Worm (Caenorhabditis elegans) whole organism, midembryonic: ENCODE measurements around the gene F36H9.4.

Experiments used
- T22C8.4 ChIP-seq: fragments of 200-800 bp; sonication (Bioruptor generic); IDR thresholded peaks from 2 replicates; pipeline ENCODE4 v1.3.6; 2022; ENCODE audit warnings: missing genetic modification characterization, missing compliant biosample characterization
- cog-1 ChIP-seq: sonication (generic microtip); optimal IDR thresholded peaks from 2 replicates; lab custom pipeline; 2016; ENCODE audit warnings: missing genetic modification characterization, missing compliant biosample characterization
- flt-1 ChIP-seq: fragments of 200-800 bp; sonication (Bioruptor generic); IDR thresholded peaks from 2 replicates; pipeline ENCODE4 v1.3.6; 2022; ENCODE audit warnings: missing genetic modification characterization, missing compliant biosample characterization
- klf-2 ChIP-seq: fragments of 200-800 bp; sonication (Bioruptor generic); conservative IDR thresholded peaks from 2 replicates; pipeline ENCODE4 v1.3.6; 2022; ENCODE audit warnings: missing genetic modification reagents, missing genetic modification characterization, missing compliant biosample characterization
- med-1 ChIP-seq: sonication (generic microtip); optimal IDR thresholded peaks from 2 replicates; lab custom pipeline; 2017; ENCODE audit warnings: missing genetic modification characterization, mild to moderate bottlenecking, missing compliant biosample characterization, antibody characterized with exemption, missing genetic modification reagents; ENCODE audit not compliant: insufficient read depth
- tab-1 ChIP-seq: fragments of 200-800 bp; sonication (Bioruptor generic); IDR thresholded peaks from 2 replicates; pipeline ENCODE4 v1.3.6; 2022; ENCODE audit warnings: missing genetic modification characterization, missing compliant biosample characterization
- ztf-23 ChIP-seq: fragments of 200-800 bp; sonication (Bioruptor generic); IDR thresholded peaks from 2 replicates; pipeline ENCODE4 v1.3.6; 2022; ENCODE audit warnings: missing genetic modification reagents, missing genetic modification characterization, missing compliant biosample characterization
- ztf-29 ChIP-seq: fragments of 200-800 bp; sonication (Bioruptor generic); IDR thresholded peaks from 2 replicates; pipeline ENCODE4 v1.3.6; 2022; ENCODE audit warnings: missing genetic modification reagents, missing genetic modification characterization, missing compliant biosample characterization

- TF ChIP-seq klf-2 (GFP tag; lab: Robert Waterston, UW) (no peak), tab-1 (GFP tag; lab: Robert Waterston, UW) (no peak), ztf-29 (GFP tag; lab: Robert Waterston, UW) (no peak), ztf-23 (GFP tag; lab: Robert Waterston, UW) (no peak), flt-1 (GFP tag; lab: Robert Waterston, UW) (no peak), T22C8.4 (GFP tag; lab: Robert Waterston, UW) (no peak), cog-1 (no peak), med-1 (no peak)
These were observed 45.5 kb upstream of the F36H9.4 start for ce11 chrV:1824528-1824927.
